Worm (Caenorhabditis elegans): Measurements from ENCODE around the gene K08D8.4.
A peak's percentile ranks its signal among the peaks of the same experiment; 100 is the strongest.

K08D8.4 gene

ce11 chrIV:12869812-12870211 is 40.0 kb downstream of the K08D8.4 start:
- TF ChIP-seq lim-6 (tag; optimal IDR thresholded peaks at IDR 0.05) (no peak), ref-2 (tag; optimal IDR thresholded peaks at IDR 0.05) (no peak), ceh-19 (GFP tag; optimal IDR thresholded peaks at IDR 0.05) (no peak), dve-1 (tag; optimal IDR thresholded peaks at IDR 0.05) (no peak), sox-4 (tag; optimal IDR thresholded peaks at IDR 0.05) (no peak), ceh-30 (tag; optimal IDR thresholded peaks at IDR 0.05) (no peak), F13H6.1 (tag; optimal IDR thresholded peaks at IDR 0.05) (no peak), unc-86 (tag; optimal IDR thresholded peaks at IDR 0.05) (no peak), unc-55 (GFP tag; optimal IDR thresholded peaks at IDR 0.05) (no peak), pax-1 (tag; optimal IDR thresholded peaks at IDR 0.05) (no peak), C38D4.7 (GFP tag; optimal IDR thresholded peaks at IDR 0.05) (no peak), ceh-34 (tag; optimal IDR thresholded peaks at IDR 0.05) (no peak), dmd-4 (tag; optimal IDR thresholded peaks at IDR 0.05; ENCODE audit: borderline replicate concordance) (no peak), ceh-45 (GFP tag; IDR thresholded peaks at IDR 0.05) (no peak), ceh-2 (tag; optimal IDR thresholded peaks at IDR 0.05) (no peak), ceh-22 (tag; optimal IDR thresholded peaks at IDR 0.05) (no peak), sdc-2 (tag; optimal IDR thresholded peaks at IDR 0.05) (no peak), pqm-1 (tag; optimal IDR thresholded peaks at IDR 0.05) (no peak)

ce11 chrIV:12869383-12869782 is 40.4 kb downstream of the K08D8.4 start:
- no peak for TF ChIP-seq hlh-30 (tag; optimal IDR thresholded peaks at IDR 0.05; ENCODE audit: insufficient read depth)
- TF ChIP-seq F13H6.1 (tag; optimal IDR thresholded peaks at IDR 0.05): no peak
- no peak for TF ChIP-seq ttx-3 (tag; optimal IDR thresholded peaks at IDR 0.05)
- no peak for TF ChIP-seq ama-1 (optimal IDR thresholded peaks at IDR 0.05)
- no peak for TF ChIP-seq ceh-48 (tag; optimal IDR thresholded peaks at IDR 0.05)
- TF ChIP-seq nhr-11 (tag; optimal IDR thresholded peaks at IDR 0.05): no peak
- TF ChIP-seq ceh-14 (tag; optimal IDR thresholded peaks at IDR 0.05): no peak
- TF ChIP-seq elt-4 (tag; optimal IDR thresholded peaks at IDR 0.05): no peak
- TF ChIP-seq ceh-45 (GFP tag; IDR thresholded peaks at IDR 0.05): no peak

ce11 chrIV:12865884-12866283 is 43.9 kb downstream of the K08D8.4 start, which contains the start of gene clec-186:
clec-186 (plus strand) TSS chrIV:12866109.
- TF ChIP-seq hlh-30 (tag; optimal IDR thresholded peaks at IDR 0.05; ENCODE audit: insufficient read depth) (no peak), elt-2 (tag; optimal IDR thresholded peaks at IDR 0.05) (peak; percentile 46)

ce11 chrIV:12859797-12860196 is 50.0 kb downstream of the K08D8.4 start, which contains the start of gene gcy-18:
gcy-18 (plus strand) TSS chrIV:12860097.
- TF ChIP-seq ref-2 (tag; optimal IDR thresholded peaks at IDR 0.05) (no peak), lin-11 (tag; optimal IDR thresholded peaks at IDR 0.05) (no peak), F13H6.1 (tag; optimal IDR thresholded peaks at IDR 0.05) (no peak), odd-2 (tag; optimal IDR thresholded peaks at IDR 0.05) (no peak), ceh-30 (tag; optimal IDR thresholded peaks at IDR 0.05) (no peak), ceh-19 (GFP tag; optimal IDR thresholded peaks at IDR 0.05) (no peak), ceh-24 (tag; optimal IDR thresholded peaks at IDR 0.05) (no peak), ceh-9 (tag; optimal IDR thresholded peaks at IDR 0.05) (no peak), ceh-2 (tag; optimal IDR thresholded peaks at IDR 0.05) (no peak), zip-5 (tag; optimal IDR thresholded peaks at IDR 0.05) (no peak), mec-3 (tag; optimal IDR thresholded peaks at IDR 0.05; ENCODE audit: borderline replicate concordance) (no peak), elt-4 (tag; optimal IDR thresholded peaks at IDR 0.05) (no peak), ttx-3 (tag; optimal IDR thresholded peaks at IDR 0.05) (no peak), ceh-45 (GFP tag; IDR thresholded peaks at IDR 0.05) (no peak), ztf-16 (tag; optimal IDR thresholded peaks at IDR 0.05) (no peak)

Measured in whole organism, late embryonic.